Worm (Caenorhabditis elegans) whole organism, young adult: ENCODE results near the gene F55A11.8.

Experiments used
- B0336.3 ChIP-seq: fragments of 200-800 bp; sonication (Bioruptor generic); IDR thresholded peaks from 2 replicates; pipeline ENCODE4 v1.3.6; 2022; ENCODE audit warnings: missing genetic modification characterization, missing compliant biosample characterization
- D2030.7 ChIP-seq: fragments of 200-800 bp; sonication (Bioruptor generic); IDR thresholded peaks from 2 replicates; pipeline ENCODE4 v1.3.6; 2022; ENCODE audit warnings: missing genetic modification reagents, missing genetic modification characterization, missing compliant biosample characterization
- F33H1.4 ChIP-seq: fragments of 200-800 bp; sonication (Bioruptor generic); IDR thresholded peaks from 2 replicates; pipeline ENCODE4 v1.3.6; 2022; ENCODE audit warnings: missing genetic modification reagents, missing genetic modification characterization, missing compliant biosample characterization
- F49E8.2 ChIP-seq: sonication (generic microtip); optimal IDR thresholded peaks from 3 replicates; lab custom pipeline; 2017; ENCODE audit warnings: missing genetic modification characterization, mild to moderate bottlenecking, missing compliant biosample characterization, antibody characterized with exemption, moderate library complexity; ENCODE audit not compliant: insufficient read depth
- F52B5.7 ChIP-seq: sonication (generic microtip); optimal IDR thresholded peaks from 2 replicates; lab custom pipeline; 2016; ENCODE audit warnings: mild to moderate bottlenecking, missing genetic modification characterization, missing compliant biosample characterization
- F55B11.4 ChIP-seq: sonication (generic microtip); optimal IDR thresholded peaks from 2 replicates; lab custom pipeline; 2016; ENCODE audit warnings: missing compliant biosample characterization, missing genetic modification characterization, borderline replicate concordance; ENCODE audit not compliant: insufficient read depth
- F57A8.1 ChIP-seq: fragments of 200-800 bp; sonication (Bioruptor generic); optimal IDR thresholded peaks from 2 replicates; lab custom pipeline; 2018; ENCODE audit warnings: mild to moderate bottlenecking, missing genetic modification characterization, moderate library complexity, missing compliant biosample characterization
- K12H6.12 ChIP-seq: fragments of 200-800 bp; sonication (Bioruptor generic); optimal IDR thresholded peaks from 2 replicates; lab custom pipeline; 2018; ENCODE audit warnings: mild to moderate bottlenecking, missing genetic modification characterization, missing compliant biosample characterization
- Y67H2A.10 ChIP-seq: fragments of 200-800 bp; sonication (Bioruptor generic); conservative IDR thresholded peaks from 2 replicates; pipeline ENCODE4 v1.3.6; 2022; ENCODE audit warnings: missing genetic modification reagents, missing genetic modification characterization, missing compliant biosample characterization
- akir-1 ChIP-seq: fragments of 200-800 bp; sonication (Bioruptor generic); optimal IDR thresholded peaks from 2 replicates; lab custom pipeline; 2018; ENCODE audit warnings: mild to moderate bottlenecking, missing genetic modification characterization, moderate library complexity, missing compliant biosample characterization
- ama-1 ChIP-seq, 3 experiments: fragments of 150-350 bp in 1 of 3; sonication (generic microtip) in 2 of 3; optimal IDR thresholded peaks; 2 replicates each; lab custom pipeline; 2014 to 2018; ENCODE audit warnings: missing biosample characterization in 2 of 3, missing genetic modification characterization in 2 of 3, missing genetic modification reagents in 2 of 3
- aptf-2 ChIP-seq: fragments of 200-800 bp; sonication (Bioruptor generic); conservative IDR thresholded peaks from 2 replicates; pipeline ENCODE4 v1.3.6; 2022; ENCODE audit warnings: missing genetic modification reagents, missing genetic modification characterization, missing compliant biosample characterization
- aptf-3 ChIP-seq: fragments of 200-800 bp; sonication (Bioruptor generic); IDR thresholded peaks from 2 replicates; pipeline ENCODE4 v1.3.6; 2022; ENCODE audit warnings: missing genetic modification characterization, missing compliant biosample characterization
- cebp-1 ChIP-seq, 2 experiments: fragments of 200-800 bp in 1 of 2; sonication (Bioruptor generic) in 1 of 2; sonication (generic microtip) in 1 of 2; IDR thresholded peaks in 1 of 2; optimal IDR thresholded peaks in 1 of 2; 2 replicates each; pipeline versions ENCODE4 v1.3.6 to Lab custom; 2017 to 2022; ENCODE audit warnings: missing compliant biosample characterization in 2 of 2, missing genetic modification characterization in 2 of 2, mild to moderate bottlenecking in 1 of 2, missing genetic modification reagents in 1 of 2, moderate library complexity in 1 of 2
- ceh-27 ChIP-seq: fragments of 200-800 bp; sonication (Bioruptor generic); optimal IDR thresholded peaks from 2 replicates; lab custom pipeline; 2018; ENCODE audit warnings: mild to moderate bottlenecking, missing genetic modification characterization, moderate library complexity, missing compliant biosample characterization
- dox-1 ChIP-seq: fragments of 200-800 bp; sonication (Bioruptor generic); IDR thresholded peaks from 2 replicates; pipeline ENCODE4 v1.3.6; 2022; ENCODE audit warnings: missing genetic modification reagents, missing genetic modification characterization, missing compliant biosample characterization
- dpl-1 ChIP-seq: fragments of 150-350 bp; optimal IDR thresholded peaks from 2 replicates; lab custom pipeline; 2014; ENCODE audit warnings: missing biosample characterization, missing genetic modification reagents, missing genetic modification characterization
- efl-1 ChIP-seq: fragments of 150-350 bp; optimal IDR thresholded peaks from 2 replicates; lab custom pipeline; 2014; ENCODE audit warnings: missing biosample characterization, missing genetic modification reagents, missing genetic modification characterization
- egl-44 ChIP-seq: fragments of 200-800 bp; sonication (Bioruptor generic); IDR thresholded peaks from 2 replicates; pipeline ENCODE4 v1.3.6; 2022; ENCODE audit warnings: missing genetic modification reagents, missing genetic modification characterization, missing compliant biosample characterization
- ekl-4 ChIP-seq: fragments of 200-800 bp; sonication (Bioruptor generic); IDR thresholded peaks from 2 replicates; pipeline ENCODE4 v1.3.6; 2022; ENCODE audit warnings: missing genetic modification reagents, missing genetic modification characterization, missing compliant biosample characterization
- him-1 ChIP-seq: sonication (generic microtip); optimal IDR thresholded peaks from 2 replicates; lab custom pipeline; 2016; ENCODE audit warnings: missing genotype, missing genetic modification reagents, missing genetic modification characterization, missing compliant biosample characterization
- hrde-1 ChIP-seq: sonication (generic microtip); optimal IDR thresholded peaks from 2 replicates; lab custom pipeline; 2016; ENCODE audit warnings: missing genetic modification characterization, mild to moderate bottlenecking, missing compliant biosample characterization, moderate library complexity, missing genotype, missing genetic modification reagents, borderline replicate concordance
- hsf-1 ChIP-seq: fragments of 200-800 bp; sonication (Bioruptor generic); IDR thresholded peaks from 2 replicates; pipeline ENCODE4 v1.3.6; 2022; ENCODE audit warnings: missing genetic modification reagents, missing genetic modification characterization, missing compliant biosample characterization
- let-526 ChIP-seq: fragments of 200-800 bp; sonication (Bioruptor generic); IDR thresholded peaks from 2 replicates; pipeline ENCODE4 v1.3.6; 2022; ENCODE audit warnings: missing genetic modification reagents, missing genetic modification characterization, missing compliant biosample characterization
- lin-54 ChIP-seq: fragments of 200-800 bp; sonication (Bioruptor generic); optimal IDR thresholded peaks from 2 replicates; lab custom pipeline; 2018; ENCODE audit warnings: mild to moderate bottlenecking, missing genetic modification characterization, missing compliant biosample characterization
- lsl-1 ChIP-seq: fragments of 200-800 bp; sonication (Bioruptor generic); optimal IDR thresholded peaks from 2 replicates; lab custom pipeline; 2018; ENCODE audit warnings: mild to moderate bottlenecking, missing genetic modification characterization, moderate library complexity, missing compliant biosample characterization
- madf-6 ChIP-seq: fragments of 200-800 bp; sonication (Bioruptor generic); IDR thresholded peaks from 2 replicates; pipeline ENCODE4 v1.3.6; 2022; ENCODE audit warnings: missing genetic modification reagents, missing genetic modification characterization, missing compliant biosample characterization
- madf-8 ChIP-seq: fragments of 200-800 bp; sonication (Bioruptor generic); conservative IDR thresholded peaks from 2 replicates; pipeline ENCODE4 v1.3.6; 2022; ENCODE audit warnings: missing genetic modification reagents, missing genetic modification characterization, missing compliant biosample characterization
- mcd-1 ChIP-seq: fragments of 200-800 bp; sonication (Bioruptor generic); IDR thresholded peaks from 2 replicates; pipeline ENCODE4 v1.3.6; 2022; ENCODE audit warnings: missing genetic modification reagents, missing genetic modification characterization, missing compliant biosample characterization
- nhr-90 ChIP-seq: sonication (generic microtip); optimal IDR thresholded peaks from 2 replicates; lab custom pipeline; 2016; ENCODE audit warnings: missing genotype, mild to moderate bottlenecking, missing genetic modification characterization, missing compliant biosample characterization
- pbrm-1 ChIP-seq: fragments of 200-800 bp; sonication (Bioruptor generic); IDR thresholded peaks from 2 replicates; pipeline ENCODE4 v1.3.6; 2022; ENCODE audit warnings: missing genetic modification reagents, missing genetic modification characterization, missing compliant biosample characterization
- rcor-1 ChIP-seq: fragments of 200-800 bp; sonication (Bioruptor generic); IDR thresholded peaks from 2 replicates; pipeline ENCODE4 v1.3.6; 2022; ENCODE audit warnings: missing genetic modification reagents, missing genetic modification characterization, missing compliant biosample characterization
- repo-1 ChIP-seq: sonication (generic microtip); optimal IDR thresholded peaks from 2 replicates; lab custom pipeline; 2017; ENCODE audit warnings: mild to moderate bottlenecking, missing genetic modification characterization, missing compliant biosample characterization
- snpc-1.1 ChIP-seq: sonication (generic microtip); optimal IDR thresholded peaks from 2 replicates; lab custom pipeline; 2017; ENCODE audit warnings: missing genetic modification characterization, mild to moderate bottlenecking, missing compliant biosample characterization, antibody characterized with exemption, moderate library complexity, missing genotype, missing genetic modification reagents; ENCODE audit not compliant: insufficient read depth
- snpc-1.3 ChIP-seq: sonication (generic microtip); optimal IDR thresholded peaks from 2 replicates; lab custom pipeline; 2017; ENCODE audit warnings: missing genetic modification characterization, mild to moderate bottlenecking, missing compliant biosample characterization, antibody characterized with exemption, moderate library complexity, missing genotype, missing genetic modification reagents; ENCODE audit not compliant: insufficient read depth
- snpc-3.4 ChIP-seq: sonication (generic microtip); optimal IDR thresholded peaks from 2 replicates; lab custom pipeline; 2017; ENCODE audit warnings: missing genetic modification characterization, mild to moderate bottlenecking, missing compliant biosample characterization, antibody characterized with exemption, moderate library complexity, missing genotype, missing genetic modification reagents
- snpc-4 ChIP-seq, 5 experiments: fragments of 150-350 bp in 1 of 5; sonication (generic microtip) in 4 of 5; optimal IDR thresholded peaks; 2 replicates each; lab custom pipeline; 2014 to 2018; ENCODE audit warnings: missing genetic modification characterization in 5 of 5, missing biosample characterization in 3 of 5, antibody characterized with exemption in 2 of 5, mild to moderate bottlenecking in 2 of 5, missing compliant biosample characterization in 2 of 5, missing genotype in 2 of 5, moderate library complexity in 2 of 5, missing genetic modification reagents in 1 of 5
- tbp1 ChIP-seq: fragments of 200-800 bp; sonication (Bioruptor generic); optimal IDR thresholded peaks from 2 replicates; lab custom pipeline; 2018; ENCODE audit warnings: mild to moderate bottlenecking, missing genetic modification characterization, missing compliant biosample characterization
- tbx-9 ChIP-seq: sonication (generic microtip); optimal IDR thresholded peaks from 2 replicates; lab custom pipeline; 2016; ENCODE audit warnings: borderline replicate concordance, missing genetic modification characterization, inconsistent platforms, missing compliant biosample characterization
- tlf-1 ChIP-seq: fragments of 200-800 bp; sonication (Bioruptor generic); optimal IDR thresholded peaks from 2 replicates; lab custom pipeline; 2018; ENCODE audit warnings: mild to moderate bottlenecking, missing genetic modification characterization, missing compliant biosample characterization
- unc-62 ChIP-seq: fragments of 150-350 bp; optimal IDR thresholded peaks from 2 replicates; lab custom pipeline; 2014; ENCODE audit warnings: missing biosample characterization, missing genetic modification reagents, missing genetic modification characterization
- xnd-1 ChIP-seq: sonication (generic microtip); optimal IDR thresholded peaks from 2 replicates; lab custom pipeline; 2016; ENCODE audit warnings: missing genotype, missing genetic modification reagents, missing genetic modification characterization, missing compliant biosample characterization
- zim-3 ChIP-seq: sonication (generic microtip); optimal IDR thresholded peaks from 2 replicates; lab custom pipeline; 2017; ENCODE audit warnings: mild to moderate bottlenecking, missing genetic modification characterization, moderate library complexity, missing compliant biosample characterization
- ztf-18 ChIP-seq: sonication (generic microtip); optimal IDR thresholded peaks from 2 replicates; lab custom pipeline; 2016; ENCODE audit warnings: missing genotype, mild to moderate bottlenecking, missing genetic modification characterization, missing compliant biosample characterization
- ztf-26 ChIP-seq: sonication (generic microtip); optimal IDR thresholded peaks from 2 replicates; lab custom pipeline; 2017; ENCODE audit warnings: missing genetic modification characterization, missing compliant biosample characterization

Gene F55A11.8

DNA sequence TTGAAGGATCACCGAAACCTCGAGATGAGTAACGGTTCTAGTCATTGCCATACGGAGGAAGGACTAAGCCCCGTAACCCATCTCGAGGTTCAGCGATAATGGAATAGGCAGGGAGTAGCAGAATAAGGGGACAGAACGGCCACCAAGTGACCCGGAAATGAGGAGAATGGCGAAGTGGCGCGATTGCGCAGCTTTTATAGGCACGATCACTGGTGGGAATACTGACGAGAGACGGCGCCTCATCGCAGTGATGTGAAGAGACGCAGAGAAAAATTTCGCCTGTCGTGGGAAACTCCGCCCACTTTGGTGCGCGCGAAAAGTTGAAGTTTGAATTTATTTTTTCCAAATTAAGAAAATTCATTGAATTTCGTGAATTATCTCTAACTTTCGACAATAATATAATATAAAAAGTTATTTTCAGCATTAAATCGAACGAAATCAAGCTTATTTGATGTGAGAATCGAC, 17.9 kb upstream of the F55A11.8 start, which contains the start of gene F55A11.4:
Gene F55A11.4 (plus strand): TSS at position 415 of the 465 bp plus-strand sequence.
- TF ChIP-seq cebp-1 (GFP tag; IDR thresholded peaks at IDR 0.05; lab: Robert Waterston, UW) = no peak
- TF ChIP-seq cebp-1 (tag; optimal IDR thresholded peaks at IDR 0.05; lab: Kevin White, UChicago) = peak; percentile 11
- peak; percentile 38; the same call in 1 of the 2 replicates for TF ChIP-seq pbrm-1 (GFP tag; lab: Robert Waterston, UW)
- peak; percentile 26 for TF ChIP-seq F33H1.4 (GFP tag; lab: Robert Waterston, UW)
- TF ChIP-seq repo-1 (tag; lab: Kevin White, UChicago) = peak; percentile 24
- TF ChIP-seq B0336.3 (GFP tag; lab: Robert Waterston, UW) = peak; percentile 46
- TF ChIP-seq dpl-1 = peak; percentile 26
- TF ChIP-seq K12H6.12 (tag; lab: Kevin White, UChicago) = no peak
- no peak for TF ChIP-seq ceh-27 (GFP tag; lab: Kevin White, UChicago)
- TF ChIP-seq aptf-2 (GFP tag; lab: Robert Waterston, UW) = peak; percentile 75
- peak; percentile 32; the same call in 1 of the 2 replicates for TF ChIP-seq hsf-1 (GFP tag; lab: Robert Waterston, UW)
- peak; percentile 52 for TF ChIP-seq madf-8 (GFP tag; lab: Robert Waterston, UW)
- no peak for TF ChIP-seq ama-1 (optimal IDR thresholded peaks at IDR 0.05; lab: Kevin White, UChicago)
- TF ChIP-seq ama-1 (GFP tag; optimal IDR thresholded peaks at IDR 0.05; lab: Kevin White, UChicago) = no peak
- no peak for TF ChIP-seq akir-1 (GFP tag; lab: Kevin White, UChicago)
- TF ChIP-seq snpc-1.1 (tag; lab: Kevin White, UChicago) = peak; percentile 4
- TF ChIP-seq F55B11.4 (tag; lab: Kevin White, UChicago) = no peak
- TF ChIP-seq let-526 = 0 out of 2 replicates have a peak, but pooled peaks have one; percentile 11
- TF ChIP-seq tbx-9 (tag; lab: Kevin White, UChicago) = no peak
- TF ChIP-seq lsl-1 (GFP tag; lab: Kevin White, UChicago) = peak; percentile 62
- no peak for TF ChIP-seq unc-62
- no peak for TF ChIP-seq tlf-1 (GFP tag; lab: Kevin White, UChicago)
- TF ChIP-seq xnd-1 (tag; lab: Kevin White, UChicago) = peak; percentile 38
- TF ChIP-seq Y67H2A.10 (GFP tag; lab: Robert Waterston, UW) = no peak
- TF ChIP-seq efl-1 (GFP tag; lab: Kevin White, UChicago) = peak; percentile 73
- no peak for TF ChIP-seq F49E8.2 (tag; lab: Kevin White, UChicago)
- peak; percentile 59 for TF ChIP-seq dox-1 (GFP tag; lab: Robert Waterston, UW)
- TF ChIP-seq F57A8.1 (GFP tag; lab: Kevin White, UChicago) = no peak
- no peak for TF ChIP-seq snpc-4 (GFP tag; optimal IDR thresholded peaks at IDR 0.05; lab: Kevin White, UChicago)
- peak in 2 of 4 experiments; percentile 28 to 31 for TF ChIP-seq snpc-4 (tag; optimal IDR thresholded peaks at IDR 0.05; lab: Kevin White, UChicago)
- TF ChIP-seq rcor-1 (GFP tag; lab: Robert Waterston, UW) = no peak; the same call in 1 of the 2 replicates
- TF ChIP-seq ztf-26 (tag; lab: Kevin White, UChicago) = no peak
- TF ChIP-seq him-1 (tag; lab: Kevin White, UChicago) = peak; percentile 27
- peak; percentile 57 for TF ChIP-seq mcd-1 (GFP tag; lab: Robert Waterston, UW)
- peak; percentile 39 for TF ChIP-seq snpc-1.3 (tag; lab: Kevin White, UChicago)
- no peak for TF ChIP-seq nhr-90 (tag; lab: Kevin White, UChicago)
- peak; percentile 43 for TF ChIP-seq tbp1 (GFP tag; lab: Kevin White, UChicago)
- no peak for TF ChIP-seq zim-3 (tag; lab: Kevin White, UChicago)
- peak; percentile 81 for TF ChIP-seq madf-6 (GFP tag; lab: Robert Waterston, UW)
- TF ChIP-seq egl-44 = no peak
- TF ChIP-seq aptf-3 (GFP tag; lab: Robert Waterston, UW) = peak; percentile 52; the same call in 1 of the 2 replicates
- TF ChIP-seq hrde-1 = peak; percentile 16
- TF ChIP-seq lin-54 (GFP tag; lab: Kevin White, UChicago) = peak; percentile 70
- peak; percentile 57 for TF ChIP-seq D2030.7
- no peak for TF ChIP-seq ztf-18 (tag; lab: Kevin White, UChicago)
- TF ChIP-seq F52B5.7 (tag; lab: Kevin White, UChicago) = peak; percentile 49
- TF ChIP-seq ekl-4 (GFP tag; lab: Robert Waterston, UW) = peak; percentile 25; the same call in 1 of the 2 replicates
- peak; percentile 44 for TF ChIP-seq snpc-3.4
